Worm (Caenorhabditis elegans) whole organism, L4 larva: ENCODE results near the gene Y105C5B.19.

Experiments
- ceh-82 ChIP-seq: sonication (generic microtip); optimal IDR thresholded peaks from 2 replicates; lab custom pipeline; 2017; ENCODE audit warnings: missing biosample characterization, missing genetic modification characterization
- lsy-2 ChIP-seq, 2 experiments: fragments of 150-350 bp in 1 of 2; sonication (generic microtip) in 1 of 2; optimal IDR thresholded peaks; 2 replicates each; lab custom pipeline; 2014 to 2017; ENCODE audit warnings: missing biosample characterization in 2 of 2, missing genetic modification characterization in 2 of 2
- mdl-1 ChIP-seq, 2 experiments: fragments of 150-350 bp in 1 of 2; sonication (generic microtip) in 1 of 2; optimal IDR thresholded peaks; 2 replicates each; lab custom pipeline; 2014 to 2017; ENCODE audit warnings: missing biosample characterization in 2 of 2, missing genetic modification characterization in 2 of 2
- nhr-25 ChIP-seq: sonication (generic microtip); optimal IDR thresholded peaks from 2 replicates; lab custom pipeline; 2017; ENCODE audit warnings: missing genetic modification characterization, mild to moderate bottlenecking, missing compliant biosample characterization, antibody characterized with exemption, moderate library complexity, borderline replicate concordance; ENCODE audit not compliant: insufficient read depth
- nhr-76 ChIP-seq: fragments of 150-350 bp; optimal IDR thresholded peaks from 2 replicates; lab custom pipeline; 2014; ENCODE audit warnings: missing biosample characterization, missing genetic modification characterization

- TF ChIP-seq mdl-1 (tag; optimal IDR thresholded peaks at IDR 0.05; lab: Kevin White, UChicago) (no peak), lsy-2 (tag; optimal IDR thresholded peaks at IDR 0.05; lab: Kevin White, UChicago) (no peak), nhr-76 (tag; lab: Kevin White, UChicago) (no peak), ceh-82 (no peak), nhr-25 (tag; lab: Kevin White, UChicago) (no peak)
Observed at ce11 chrIV:15937088-15937487, 46.7 kb downstream of the Y105C5B.19 start.
